Worm (Caenorhabditis elegans) whole organism, midembryonic: ENCODE data around the gene srh-298.

ENCODE experiments used
- flt-1 ChIP-seq: fragments of 200-800 bp; sonication (Bioruptor generic); IDR thresholded peaks from 2 replicates; pipeline ENCODE4 v1.3.6; 2022; ENCODE audit warnings: missing genetic modification characterization, missing compliant biosample characterization
- ztf-23 ChIP-seq: fragments of 200-800 bp; sonication (Bioruptor generic); IDR thresholded peaks from 2 replicates; pipeline ENCODE4 v1.3.6; 2022; ENCODE audit warnings: missing genetic modification reagents, missing genetic modification characterization, missing compliant biosample characterization
- ztf-29 ChIP-seq: fragments of 200-800 bp; sonication (Bioruptor generic); IDR thresholded peaks from 2 replicates; pipeline ENCODE4 v1.3.6; 2022; ENCODE audit warnings: missing genetic modification reagents, missing genetic modification characterization, missing compliant biosample characterization

DNA sequence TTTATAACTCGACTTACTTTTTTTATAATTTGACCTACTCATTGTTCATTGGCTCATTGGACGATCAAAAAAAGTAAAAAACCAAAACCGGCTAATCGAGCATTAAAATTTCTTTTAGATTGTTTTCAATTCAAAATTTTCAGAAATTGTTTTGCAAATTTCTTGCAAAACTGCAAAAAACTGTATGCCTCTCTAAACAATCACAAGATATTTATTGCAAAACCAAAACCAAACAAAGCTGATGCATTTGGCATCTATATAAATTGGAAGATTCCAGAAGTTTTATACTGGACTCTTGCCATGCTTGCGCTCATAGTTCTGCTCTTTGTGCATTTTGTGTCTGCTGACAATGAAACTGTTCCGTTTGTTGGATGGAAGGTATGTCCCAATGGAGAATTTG lies 41.0 kb upstream of the srh-298 start, which contains the start of gene C47A10.12:
- no peak for TF ChIP-seq ztf-23 (GFP tag; lab: Robert Waterston, UW)
- no peak for TF ChIP-seq ztf-29 (GFP tag; lab: Robert Waterston, UW)
- no peak for TF ChIP-seq flt-1 (GFP tag; lab: Robert Waterston, UW)
